Worm (Caenorhabditis elegans) whole organism, late embryonic: ENCODE data around the gene ssp-33.

Experiments used
- K02D7.2 ChIP-seq: sonication (generic microtip); optimal IDR thresholded peaks from 2 replicates; lab custom pipeline; 2017; ENCODE audit warnings: mild to moderate bottlenecking, missing genetic modification characterization, missing compliant biosample characterization
- ceh-19 ChIP-seq: fragments of 200-800 bp; sonication (Bioruptor generic); optimal IDR thresholded peaks from 2 replicates; lab custom pipeline; 2018; ENCODE audit warnings: mild to moderate bottlenecking, missing genetic modification characterization, missing compliant biosample characterization
- ceh-48 ChIP-seq: sonication (generic microtip); optimal IDR thresholded peaks from 2 replicates; lab custom pipeline; 2016; ENCODE audit warnings: missing genetic modification characterization, inconsistent platforms, missing compliant biosample characterization
- dve-1 ChIP-seq: sonication (generic microtip); optimal IDR thresholded peaks from 2 replicates; lab custom pipeline; 2017; ENCODE audit warnings: antibody characterized with exemption, mild to moderate bottlenecking, missing genetic modification characterization, missing compliant biosample characterization
- hlh-8 ChIP-seq: sonication (generic microtip); optimal IDR thresholded peaks from 2 replicates; lab custom pipeline; 2016; ENCODE audit warnings: missing genotype, missing genetic modification characterization, missing compliant biosample characterization
- lin-11 ChIP-seq: fragments of 200-800 bp; sonication (Bioruptor generic); optimal IDR thresholded peaks from 2 replicates; lab custom pipeline; 2018; ENCODE audit warnings: mild to moderate bottlenecking, missing genetic modification characterization, missing compliant biosample characterization
- ref-2 ChIP-seq: sonication (generic microtip); optimal IDR thresholded peaks from 2 replicates; lab custom pipeline; 2016; ENCODE audit warnings: missing genetic modification characterization, missing compliant biosample characterization
- unc-42 ChIP-seq: sonication (generic microtip); optimal IDR thresholded peaks from 2 replicates; lab custom pipeline; 2016; ENCODE audit warnings: missing genotype, missing genetic modification characterization, missing compliant biosample characterization

- no peak for TF ChIP-seq lin-11 (tag; lab: Kevin White, UChicago)
- TF ChIP-seq hlh-8 (tag; lab: Kevin White, UChicago) = no peak
- no peak for TF ChIP-seq ceh-48 (tag; lab: Kevin White, UChicago)
- no peak for TF ChIP-seq ceh-19
- TF ChIP-seq ref-2 (tag; lab: Kevin White, UChicago) = no peak
- TF ChIP-seq unc-42 = no peak
- no peak for TF ChIP-seq K02D7.2 (tag; lab: Kevin White, UChicago)
- no peak for TF ChIP-seq dve-1
Measured at ce11 chrV:14683291-14683690, 27.9 kb upstream of the ssp-33 start.
